Worm (Caenorhabditis elegans): ENCODE measurements around the gene C10C5.3.

ce11 chrIV:9339205-9339604, 35.4 kb upstream of the C10C5.3 start, which contains the start of gene T20D3.6:
- TF ChIP-seq ztf-16 (tag; optimal IDR thresholded peaks at IDR 0.05): no peak
- TF ChIP-seq elt-2 (tag; optimal IDR thresholded peaks at IDR 0.05): no peak
- no peak for TF ChIP-seq pqm-1 (tag; optimal IDR thresholded peaks at IDR 0.05)
- TF ChIP-seq T23F11.4 (GFP tag; optimal IDR thresholded peaks at IDR 0.05): no peak
- TF ChIP-seq pha-4 (tag; optimal IDR thresholded peaks at IDR 0.05): no peak
- TF ChIP-seq ceh-48 (tag; optimal IDR thresholded peaks at IDR 0.05): no peak
- TF ChIP-seq mec-3 (tag; optimal IDR thresholded peaks at IDR 0.05; ENCODE audit: borderline replicate concordance): no peak
- TF ChIP-seq unc-86 (tag; optimal IDR thresholded peaks at IDR 0.05): no peak
- no peak for TF ChIP-seq zip-5 (tag; optimal IDR thresholded peaks at IDR 0.05)
- TF ChIP-seq hlh-6 (tag; optimal IDR thresholded peaks at IDR 0.05): no peak
- no peak for TF ChIP-seq pag-3 (tag; optimal IDR thresholded peaks at IDR 0.05; ENCODE audit: borderline replicate concordance)
- TF ChIP-seq eyg-1 (tag; optimal IDR thresholded peaks at IDR 0.05): no peak
